Worm (Caenorhabditis elegans) whole organism, young adult: ENCODE measurements around the gene alh-6.

Experiments used
- B0035.1 ChIP-seq: sonication (generic microtip); optimal IDR thresholded peaks from 2 replicates; lab custom pipeline; 2016; ENCODE audit warnings: missing genetic modification characterization, mild to moderate bottlenecking, missing compliant biosample characterization, missing genotype, missing genetic modification reagents
- C06A6.2 ChIP-seq: fragments of 200-800 bp; sonication (Bioruptor generic); conservative IDR thresholded peaks from 2 replicates; pipeline ENCODE4 v1.3.6; 2022; ENCODE audit warnings: missing genetic modification characterization, missing compliant biosample characterization
- C17E4.6 ChIP-seq: fragments of 200-800 bp; sonication (Bioruptor generic); IDR thresholded peaks from 2 replicates; pipeline ENCODE4 v1.3.6; 2022; ENCODE audit warnings: missing genetic modification reagents, missing genetic modification characterization, missing compliant biosample characterization
- F49E8.2 ChIP-seq: sonication (generic microtip); optimal IDR thresholded peaks from 3 replicates; lab custom pipeline; 2017; ENCODE audit warnings: missing genetic modification characterization, mild to moderate bottlenecking, missing compliant biosample characterization, antibody characterized with exemption, moderate library complexity; ENCODE audit not compliant: insufficient read depth
- F57C9.4 ChIP-seq: sonication (generic microtip); optimal IDR thresholded peaks from 2 replicates; lab custom pipeline; 2017; ENCODE audit warnings: mild to moderate bottlenecking, missing genetic modification characterization, missing compliant biosample characterization
- T26A5.8 ChIP-seq: sonication (generic microtip); optimal IDR thresholded peaks from 2 replicates; lab custom pipeline; 2016; ENCODE audit warnings: missing genetic modification characterization, missing compliant biosample characterization
- Y56A3A.18 ChIP-seq: fragments of 200-800 bp; sonication (Bioruptor generic); IDR thresholded peaks from 2 replicates; pipeline ENCODE4 v1.3.6; 2022; ENCODE audit warnings: missing genetic modification reagents, missing genetic modification characterization, missing compliant biosample characterization
- atf-7 ChIP-seq: sonication (generic microtip); optimal IDR thresholded peaks from 2 replicates; lab custom pipeline; 2017; ENCODE audit warnings: mild to moderate bottlenecking, missing genetic modification characterization, missing compliant biosample characterization
- athp-1 ChIP-seq: sonication (generic microtip); optimal IDR thresholded peaks from 2 replicates; lab custom pipeline; 2017; ENCODE audit warnings: mild to moderate bottlenecking, missing genetic modification characterization, missing compliant biosample characterization
- ccch-3 ChIP-seq: fragments of 200-800 bp; sonication (Bioruptor generic); optimal IDR thresholded peaks from 2 replicates; lab custom pipeline; 2018; ENCODE audit warnings: mild to moderate bottlenecking, missing genetic modification characterization, missing compliant biosample characterization
- ceh-27 ChIP-seq: fragments of 200-800 bp; sonication (Bioruptor generic); optimal IDR thresholded peaks from 2 replicates; lab custom pipeline; 2018; ENCODE audit warnings: mild to moderate bottlenecking, missing genetic modification characterization, moderate library complexity, missing compliant biosample characterization
- ceh-40 ChIP-seq: fragments of 200-800 bp; sonication (Bioruptor generic); IDR thresholded peaks from 2 replicates; pipeline ENCODE4 v1.3.6; 2022; ENCODE audit warnings: missing genetic modification characterization, missing compliant biosample characterization
- ceh-58 ChIP-seq: fragments of 200-800 bp; sonication (Bioruptor generic); IDR thresholded peaks from 2 replicates; pipeline ENCODE4 v1.3.6; 2022; ENCODE audit warnings: missing genetic modification characterization, missing compliant biosample characterization
- dox-1 ChIP-seq: fragments of 200-800 bp; sonication (Bioruptor generic); IDR thresholded peaks from 2 replicates; pipeline ENCODE4 v1.3.6; 2022; ENCODE audit warnings: missing genetic modification reagents, missing genetic modification characterization, missing compliant biosample characterization
- dpff-1 ChIP-seq: sonication (generic microtip); optimal IDR thresholded peaks from 2 replicates; lab custom pipeline; 2017; ENCODE audit warnings: mild to moderate bottlenecking, missing genetic modification characterization, missing compliant biosample characterization
- egl-44 ChIP-seq: fragments of 200-800 bp; sonication (Bioruptor generic); IDR thresholded peaks from 2 replicates; pipeline ENCODE4 v1.3.6; 2022; ENCODE audit warnings: missing genetic modification reagents, missing genetic modification characterization, missing compliant biosample characterization
- egrh-3 ChIP-seq: fragments of 200-800 bp; sonication (Bioruptor generic); IDR thresholded peaks from 2 replicates; pipeline ENCODE4 v1.3.6; 2022; ENCODE audit warnings: missing genetic modification reagents, missing genetic modification characterization, missing compliant biosample characterization
- fkh-3 ChIP-seq: sonication (generic microtip); optimal IDR thresholded peaks from 2 replicates; lab custom pipeline; 2016; ENCODE audit warnings: mild to moderate bottlenecking, missing genetic modification characterization, missing compliant biosample characterization
- gei-17 ChIP-seq: fragments of 200-800 bp; sonication (Bioruptor generic); optimal IDR thresholded peaks from 2 replicates; lab custom pipeline; 2018; ENCODE audit warnings: mild to moderate bottlenecking, missing genetic modification characterization, missing compliant biosample characterization
- him-1 ChIP-seq: sonication (generic microtip); optimal IDR thresholded peaks from 2 replicates; lab custom pipeline; 2016; ENCODE audit warnings: missing genotype, missing genetic modification reagents, missing genetic modification characterization, missing compliant biosample characterization
- let-526 ChIP-seq: fragments of 200-800 bp; sonication (Bioruptor generic); IDR thresholded peaks from 2 replicates; pipeline ENCODE4 v1.3.6; 2022; ENCODE audit warnings: missing genetic modification reagents, missing genetic modification characterization, missing compliant biosample characterization
- lin-54 ChIP-seq: fragments of 200-800 bp; sonication (Bioruptor generic); optimal IDR thresholded peaks from 2 replicates; lab custom pipeline; 2018; ENCODE audit warnings: mild to moderate bottlenecking, missing genetic modification characterization, missing compliant biosample characterization
- mcd-1 ChIP-seq: fragments of 200-800 bp; sonication (Bioruptor generic); IDR thresholded peaks from 2 replicates; pipeline ENCODE4 v1.3.6; 2022; ENCODE audit warnings: missing genetic modification reagents, missing genetic modification characterization, missing compliant biosample characterization
- mxl-1 ChIP-seq: sonication (generic microtip); optimal IDR thresholded peaks from 2 replicates; lab custom pipeline; 2016; ENCODE audit warnings: missing genetic modification characterization, missing compliant biosample characterization
- nhr-120 ChIP-seq: fragments of 200-800 bp; sonication (Bioruptor generic); IDR thresholded peaks from 2 replicates; pipeline ENCODE4 v1.3.6; 2022; ENCODE audit warnings: missing genetic modification characterization, missing compliant biosample characterization
- nhr-90 ChIP-seq: sonication (generic microtip); optimal IDR thresholded peaks from 2 replicates; lab custom pipeline; 2016; ENCODE audit warnings: missing genotype, mild to moderate bottlenecking, missing genetic modification characterization, missing compliant biosample characterization
- pbrm-1 ChIP-seq: fragments of 200-800 bp; sonication (Bioruptor generic); IDR thresholded peaks from 2 replicates; pipeline ENCODE4 v1.3.6; 2022; ENCODE audit warnings: missing genetic modification reagents, missing genetic modification characterization, missing compliant biosample characterization
- pha-4 ChIP-seq: fragments of 150-350 bp; sonication (generic microtip); optimal IDR thresholded peaks from 2 replicates; lab custom pipeline; 2014; ENCODE audit warnings: missing biosample characterization, missing genetic modification reagents, missing genetic modification characterization
- sdz-38 ChIP-seq: sonication (generic microtip); optimal IDR thresholded peaks from 2 replicates; lab custom pipeline; 2016; ENCODE audit warnings: missing genotype, missing genetic modification characterization, missing compliant biosample characterization
- snpc-3.4 ChIP-seq: sonication (generic microtip); optimal IDR thresholded peaks from 2 replicates; lab custom pipeline; 2017; ENCODE audit warnings: missing genetic modification characterization, mild to moderate bottlenecking, missing compliant biosample characterization, antibody characterized with exemption, moderate library complexity, missing genotype, missing genetic modification reagents
- sptf-2 ChIP-seq: fragments of 200-800 bp; sonication (Bioruptor generic); optimal IDR thresholded peaks from 2 replicates; lab custom pipeline; 2018; ENCODE audit warnings: mild to moderate bottlenecking, missing genetic modification characterization, missing compliant biosample characterization
- tbp1 ChIP-seq: fragments of 200-800 bp; sonication (Bioruptor generic); optimal IDR thresholded peaks from 2 replicates; lab custom pipeline; 2018; ENCODE audit warnings: mild to moderate bottlenecking, missing genetic modification characterization, missing compliant biosample characterization
- tbx-9 ChIP-seq: sonication (generic microtip); optimal IDR thresholded peaks from 2 replicates; lab custom pipeline; 2016; ENCODE audit warnings: borderline replicate concordance, missing genetic modification characterization, inconsistent platforms, missing compliant biosample characterization
- tlf-1 ChIP-seq: fragments of 200-800 bp; sonication (Bioruptor generic); optimal IDR thresholded peaks from 2 replicates; lab custom pipeline; 2018; ENCODE audit warnings: mild to moderate bottlenecking, missing genetic modification characterization, missing compliant biosample characterization
- unc-62 ChIP-seq: fragments of 150-350 bp; optimal IDR thresholded peaks from 2 replicates; lab custom pipeline; 2014; ENCODE audit warnings: missing biosample characterization, missing genetic modification reagents, missing genetic modification characterization
- zfh-2 ChIP-seq: fragments of 200-800 bp; sonication (Bioruptor generic); conservative IDR thresholded peaks from 2 replicates; pipeline ENCODE4 v1.3.6; 2022; ENCODE audit warnings: missing genetic modification reagents, missing genetic modification characterization, missing compliant biosample characterization
- ztf-22 ChIP-seq: fragments of 200-800 bp; sonication (Bioruptor generic); optimal IDR thresholded peaks from 2 replicates; lab custom pipeline; 2018; ENCODE audit warnings: mild to moderate bottlenecking, missing genetic modification characterization, moderate library complexity, missing compliant biosample characterization
- ztf-25 ChIP-seq: fragments of 200-800 bp; sonication (Bioruptor generic); IDR thresholded peaks from 2 replicates; pipeline ENCODE4 v1.3.6; 2022; ENCODE audit warnings: missing genetic modification reagents, missing genetic modification characterization, missing compliant biosample characterization
- ztf-26 ChIP-seq: sonication (generic microtip); optimal IDR thresholded peaks from 2 replicates; lab custom pipeline; 2017; ENCODE audit warnings: missing genetic modification characterization, missing compliant biosample characterization
- ztf-3 ChIP-seq: fragments of 200-800 bp; sonication (Bioruptor generic); optimal IDR thresholded peaks from 2 replicates; lab custom pipeline; 2018; ENCODE audit warnings: mild to moderate bottlenecking, missing genetic modification characterization, missing compliant biosample characterization
- ztf-6 ChIP-seq: fragments of 200-800 bp; sonication (Bioruptor generic); IDR thresholded peaks from 2 replicates; pipeline ENCODE4 v1.3.6; 2022; ENCODE audit warnings: missing genetic modification reagents, missing genetic modification characterization, missing compliant biosample characterization

alh-6 gene

DNA sequence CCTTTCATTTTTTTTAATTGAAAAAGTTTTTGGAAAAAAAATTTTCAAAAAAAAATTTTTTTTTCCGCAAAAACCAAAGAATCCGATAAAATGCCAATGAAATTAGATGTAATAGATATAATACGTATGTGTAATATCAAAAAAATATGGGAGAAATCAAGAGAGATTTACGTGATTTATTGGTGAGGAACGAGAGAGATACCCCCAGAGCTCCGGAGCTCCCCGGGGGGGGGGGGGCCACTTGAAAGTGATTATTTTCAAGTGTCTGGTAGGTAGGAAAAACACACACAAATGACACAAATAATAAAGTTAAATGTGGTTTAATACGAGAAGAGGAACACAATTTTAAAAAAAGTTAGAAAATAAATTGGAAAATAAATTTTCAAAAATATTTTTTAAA, 33.2 kb downstream of the alh-6 start, which contains the start of gene Y57G7A.11:
TSS of gene Y57G7A.11 (minus strand) at position 101 of the 400 bp plus-strand sequence.
- no peak for TF ChIP-seq egrh-3
- TF ChIP-seq nhr-120 (GFP tag; lab: Robert Waterston, UW) = no peak
- no peak for TF ChIP-seq ccch-3 (GFP tag; lab: Kevin White, UChicago)
- TF ChIP-seq mxl-1 (tag; lab: Kevin White, UChicago) = no peak
- no peak for TF ChIP-seq let-526 (GFP tag; lab: Robert Waterston, UW)
- TF ChIP-seq dox-1 (GFP tag; lab: Robert Waterston, UW) = no peak
- no peak for TF ChIP-seq fkh-3 (tag; lab: Kevin White, UChicago)
- no peak for TF ChIP-seq Y56A3A.18
- TF ChIP-seq F49E8.2 (tag; lab: Kevin White, UChicago) = no peak
- TF ChIP-seq B0035.1 (tag; lab: Kevin White, UChicago) = no peak
- no peak for TF ChIP-seq lin-54 (GFP tag; lab: Kevin White, UChicago)
- TF ChIP-seq F57C9.4 (tag; lab: Kevin White, UChicago) = no peak
- no peak for TF ChIP-seq zfh-2 (GFP tag; lab: Robert Waterston, UW)
- TF ChIP-seq tlf-1 (GFP tag; lab: Kevin White, UChicago) = no peak
- TF ChIP-seq ztf-25 = no peak
- TF ChIP-seq gei-17 (GFP tag; lab: Kevin White, UChicago) = no peak
- no peak for TF ChIP-seq mcd-1 (GFP tag; lab: Robert Waterston, UW)

DNA sequence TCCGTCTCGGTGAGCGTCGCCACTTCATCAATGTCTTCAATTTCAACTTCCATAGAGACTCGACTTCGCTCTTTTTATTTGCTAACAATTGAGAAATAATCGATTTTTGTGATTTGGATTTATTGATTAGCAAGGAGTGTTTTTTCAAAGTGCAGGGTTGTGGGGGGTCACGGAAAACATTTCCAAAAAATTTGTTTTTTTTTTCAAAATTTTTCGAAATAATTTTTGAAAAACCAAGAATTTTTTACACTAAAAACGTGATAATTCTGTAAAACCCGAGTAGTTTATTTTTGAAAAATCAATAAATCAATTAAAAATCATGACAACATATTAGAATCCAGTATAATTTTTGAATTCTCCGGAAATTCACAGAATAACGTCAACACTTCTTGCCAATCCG, 34.5 kb downstream of the alh-6 start, which contains the start of gene Y57G7A.5:
TSS of gene Y57G7A.5 (minus strand) at position 101 of the 400 bp plus-strand sequence.
- TF ChIP-seq ztf-6 (GFP tag; lab: Robert Waterston, UW) (no peak), sdz-38 (no peak), mcd-1 (GFP tag; lab: Robert Waterston, UW) (no peak), tbx-9 (no peak), egl-44 (no peak), atf-7 (tag; lab: Kevin White, UChicago) (no peak), dpff-1 (tag; lab: Kevin White, UChicago) (no peak), nhr-90 (tag; lab: Kevin White, UChicago) (no peak), snpc-3.4 (tag; lab: Kevin White, UChicago) (no peak), T26A5.8 (tag; lab: Kevin White, UChicago) (no peak), ceh-27 (GFP tag; lab: Kevin White, UChicago) (no peak), unc-62 (GFP tag; lab: Kevin White, UChicago) (no peak), him-1 (no peak), ztf-26 (tag; lab: Kevin White, UChicago) (no peak), C17E4.6 (GFP tag; lab: Robert Waterston, UW) (no peak), sptf-2 (no peak), ztf-3 (no peak), tbp1 (no peak)

DNA sequence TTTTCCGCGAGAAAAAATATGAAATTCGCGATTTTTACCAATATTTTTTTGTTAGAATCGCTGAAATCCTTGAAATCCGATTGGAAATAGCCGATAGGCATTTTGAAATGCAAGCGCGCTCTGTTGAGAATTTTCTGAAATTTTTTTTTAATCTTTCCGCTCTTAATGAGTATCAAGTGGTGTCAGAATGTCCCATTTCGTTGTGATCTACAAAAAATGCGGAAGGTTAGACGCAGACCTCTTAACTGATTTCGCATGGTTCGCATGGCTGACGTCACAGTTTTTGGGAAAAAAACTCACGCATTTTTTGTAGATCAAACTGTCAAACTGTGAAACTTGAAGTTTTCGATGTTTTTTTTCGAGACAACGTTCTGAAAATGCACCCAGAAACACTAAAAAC, 38.1 kb downstream of the alh-6 start, which contains the start of gene srw-66:
TSS of gene srw-66 (minus strand) at position 101 of the 400 bp plus-strand sequence.
- no peak for TF ChIP-seq mxl-1 (tag; lab: Kevin White, UChicago)
- no peak for TF ChIP-seq egrh-3
- no peak for TF ChIP-seq C17E4.6 (GFP tag; lab: Robert Waterston, UW)
- no peak for TF ChIP-seq pbrm-1 (GFP tag; lab: Robert Waterston, UW)
- no peak for TF ChIP-seq ztf-22 (GFP tag; lab: Kevin White, UChicago)
- no peak for TF ChIP-seq sdz-38
- no peak for TF ChIP-seq pha-4 (tag; lab: Kevin White, UChicago)
- TF ChIP-seq him-1 = no peak
- no peak for TF ChIP-seq egl-44
- no peak for TF ChIP-seq athp-1
- TF ChIP-seq ztf-25 = no peak
- TF ChIP-seq ceh-40 = no peak
- no peak for TF ChIP-seq mcd-1 (GFP tag; lab: Robert Waterston, UW)
- TF ChIP-seq C06A6.2 = no peak
- TF ChIP-seq ceh-58 (GFP tag; lab: Robert Waterston, UW) = no peak
